Worm (Caenorhabditis elegans) whole organism, mixed stage, embryonic: Measurements from ENCODE around the gene lpin-1.

Experiments
- blmp-1 ChIP-seq: fragments of 150-350 bp; optimal IDR thresholded peaks from 2 replicates; lab custom pipeline; 2014; ENCODE audit warnings: missing biosample characterization, missing genetic modification characterization
- ceh-83 ChIP-seq: fragments of 200-800 bp; sonication (Bioruptor generic); optimal IDR thresholded peaks from 2 replicates; lab custom pipeline; 2018; ENCODE audit warnings: mild to moderate bottlenecking, missing genetic modification characterization, missing compliant biosample characterization
- nhr-12 ChIP-seq: fragments of 150-350 bp; optimal IDR thresholded peaks from 2 replicates; lab custom pipeline; 2014; ENCODE audit warnings: missing biosample characterization, missing genetic modification characterization
- nhr-237 ChIP-seq: fragments of 150-350 bp; optimal IDR thresholded peaks from 2 replicates; lab custom pipeline; 2014; ENCODE audit warnings: missing biosample characterization, missing genetic modification characterization
- snpc-4 ChIP-seq: fragments of 150-350 bp; optimal IDR thresholded peaks from 2 replicates; lab custom pipeline; 2014; ENCODE audit warnings: missing biosample characterization, missing genetic modification characterization
- unc-62 ChIP-seq: fragments of 150-350 bp; optimal IDR thresholded peaks from 2 replicates; lab custom pipeline; 2014; ENCODE audit warnings: missing biosample characterization, missing genetic modification reagents, missing genetic modification characterization
- zip-8 ChIP-seq: fragments of 150-350 bp; optimal IDR thresholded peaks from 2 replicates; lab custom pipeline; 2014; ENCODE audit warnings: missing biosample characterization, missing genetic modification characterization
- ztf-11 ChIP-seq: fragments of 150-350 bp; optimal IDR thresholded peaks from 2 replicates; lab custom pipeline; 2014; ENCODE audit warnings: missing biosample characterization, missing genetic modification characterization

DNA sequence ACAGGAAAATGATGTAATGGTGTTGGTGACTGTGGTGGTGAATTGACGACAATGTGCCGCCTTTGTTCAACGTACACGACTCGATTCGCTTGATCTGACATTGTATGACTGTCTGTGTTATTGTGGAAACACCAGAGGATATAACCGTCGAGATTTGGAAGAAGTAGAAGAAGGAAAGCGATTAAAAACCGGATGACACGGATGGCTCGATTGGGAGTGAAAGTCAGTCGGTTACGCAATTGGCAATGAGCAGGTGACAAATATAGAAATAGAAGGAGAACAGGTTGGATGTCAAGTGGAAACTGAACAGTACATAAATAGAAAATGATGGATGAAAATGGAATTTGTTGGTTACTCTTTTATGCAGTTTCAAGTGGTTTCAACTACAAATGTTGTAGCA is 53.0 kb downstream of the lpin-1 start, which contains the start of gene rdy-2:
- TF ChIP-seq blmp-1 (no peak), zip-8 (no peak), unc-62 (GFP tag; lab: Kevin White, UChicago) (no peak), nhr-237 (tag; lab: Kevin White, UChicago) (no peak), nhr-12 (tag; lab: Kevin White, UChicago) (no peak), ztf-11 (tag; lab: Kevin White, UChicago) (no peak), snpc-4 (no peak), ceh-83 (GFP tag; lab: Kevin White, UChicago) (no peak)
